Fruit fly (Drosophila melanogaster) whole organism: ENCODE measurements around the gene wb.

ENCODE experiments used
- EcR ChIP-seq, 2 experiments: fragments of >200 bp; optimal IDR thresholded peaks; 2 replicates each; lab custom pipeline; 2017; ENCODE audit warnings: missing biosample characterization in 2 of 2, missing genetic modification characterization in 2 of 2, missing genetic modification reagents in 2 of 2
- usp ChIP-seq: fragments of >200 bp; optimal IDR thresholded peaks from 2 replicates; lab custom pipeline; 2017; ENCODE audit warnings: missing biosample characterization, missing genetic modification characterization, mixed read lengths

dm6 chr2L:14358780-14359462 is 96.1 kb downstream of the wb start, which contains the start of gene Pgant35A:
- TF ChIP-seq EcR (GFP tag; optimal IDR thresholded peaks at IDR 0.05; lab: Kevin White, UChicago) (no peak), usp (no peak)
